Fruit fly (Drosophila melanogaster) whole organism, adult: Measurements from ENCODE around the gene hfp.
A peak's percentile ranks its signal among the peaks of the same experiment; 100 is the strongest.

Experiments used
- CG11617 ChIP-seq: fragments of 200-800 bp; sonication (Bioruptor generic); optimal IDR thresholded peaks from 2 replicates; lab custom pipeline; 2017; ENCODE audit warnings: mild to moderate bottlenecking, missing biosample characterization, missing genetic modification reagents, missing genetic modification characterization
- CG12768 ChIP-seq: fragments of 200-800 bp; sonication (Bioruptor generic); optimal IDR thresholded peaks from 2 replicates; lab custom pipeline; 2017; ENCODE audit warnings: missing biosample characterization, missing genetic modification characterization, mild to moderate bottlenecking, moderate library complexity, missing genetic modification reagents
- CG14711 ChIP-seq: fragments of 200-800 bp; sonication (Bioruptor generic); optimal IDR thresholded peaks from 2 replicates; lab custom pipeline; 2018; ENCODE audit warnings: missing biosample characterization, mild to moderate bottlenecking, missing genetic modification characterization, moderate library complexity
- CG1620 ChIP-seq: fragments of 200-800 bp; sonication (Bioruptor generic); optimal IDR thresholded peaks from 2 replicates; lab custom pipeline; 2016; ENCODE audit warnings: missing biosample characterization, missing genetic modification characterization
- CG33017 ChIP-seq: fragments of 200-800 bp; sonication (Bioruptor generic); optimal IDR thresholded peaks from 2 replicates; lab custom pipeline; 2018; ENCODE audit warnings: missing biosample characterization, mild to moderate bottlenecking, missing genetic modification characterization, moderate library complexity
- CG5204 ChIP-seq: fragments of 200-800 bp; sonication (Bioruptor generic); optimal IDR thresholded peaks from 2 replicates; lab custom pipeline; 2016; ENCODE audit warnings: missing biosample characterization, missing genetic modification characterization
- CG7045 ChIP-seq: fragments of 200-800 bp; sonication (Bioruptor generic); optimal IDR thresholded peaks from 2 replicates; lab custom pipeline; 2017; ENCODE audit warnings: missing biosample characterization, mild to moderate bottlenecking, missing genetic modification characterization
- CG7101 ChIP-seq: fragments of 200-800 bp; sonication (Bioruptor generic); optimal IDR thresholded peaks from 2 replicates; lab custom pipeline; 2018; ENCODE audit warnings: missing biosample characterization, mild to moderate bottlenecking, missing genetic modification characterization, moderate library complexity
- Clk ChIP-seq: fragments of 200-800 bp; sonication (Bioruptor generic); optimal IDR thresholded peaks from 2 replicates; lab custom pipeline; 2017; ENCODE audit warnings: missing biosample characterization, missing genetic modification characterization
- Crg-1 ChIP-seq: fragments of 200-800 bp; sonication (Bioruptor generic); optimal IDR thresholded peaks from 2 replicates; lab custom pipeline; 2016; ENCODE audit warnings: missing biosample characterization, missing genetic modification characterization
- Hr96 ChIP-seq: fragments of 200-800 bp; sonication (Bioruptor generic); optimal IDR thresholded peaks from 2 replicates; lab custom pipeline; 2016; ENCODE audit warnings: missing biosample characterization, missing genetic modification characterization
- Mnt ChIP-seq: fragments of 200-800 bp; sonication (Bioruptor generic); optimal IDR thresholded peaks from 2 replicates; lab custom pipeline; 2016; ENCODE audit warnings: missing biosample characterization, mild to moderate bottlenecking, missing genetic modification characterization
- bab1 ChIP-seq: fragments of 200-800 bp; sonication (Bioruptor generic); optimal IDR thresholded peaks from 3 replicates; lab custom pipeline; 2019; ENCODE audit warnings: missing biosample characterization, mild to moderate bottlenecking, missing genetic modification characterization, moderate library complexity
- cic ChIP-seq: fragments of 200-800 bp; sonication (Bioruptor generic); optimal IDR thresholded peaks from 2 replicates; lab custom pipeline; 2017; ENCODE audit warnings: missing biosample characterization, mild to moderate bottlenecking, missing genetic modification characterization, moderate library complexity
- cnc ChIP-seq, 2 experiments: fragments of >200 bp; optimal IDR thresholded peaks; 2 replicates each; lab custom pipeline; 2017
- kay ChIP-seq: fragments of 200-800 bp; sonication (Bioruptor generic); peaks from one replicate; lab custom pipeline; 2016; ENCODE audit warnings: missing biosample characterization, missing genetic modification characterization, borderline replicate concordance
- ovo ChIP-seq: fragments of 200-800 bp; sonication (Bioruptor generic); optimal IDR thresholded peaks from 2 replicates; lab custom pipeline; 2016; ENCODE audit warnings: missing biosample characterization, missing genetic modification characterization
- pad ChIP-seq: fragments of 200-800 bp; sonication (Bioruptor generic); optimal IDR thresholded peaks from 3 replicates; lab custom pipeline; 2017; ENCODE audit warnings: missing biosample characterization, missing genetic modification characterization, mild to moderate bottlenecking, moderate library complexity, missing genetic modification reagents
- tj ChIP-seq: fragments of 200-800 bp; sonication (Bioruptor generic); optimal IDR thresholded peaks from 3 replicates; lab custom pipeline; 2017; ENCODE audit warnings: missing biosample characterization, mild to moderate bottlenecking, missing genetic modification characterization, moderate library complexity
- toe ChIP-seq: fragments of 200-800 bp; sonication (Bioruptor generic); optimal IDR thresholded peaks from 2 replicates; lab custom pipeline; 2016; ENCODE audit warnings: missing biosample characterization, missing genetic modification characterization

The hfp gene

DNA sequence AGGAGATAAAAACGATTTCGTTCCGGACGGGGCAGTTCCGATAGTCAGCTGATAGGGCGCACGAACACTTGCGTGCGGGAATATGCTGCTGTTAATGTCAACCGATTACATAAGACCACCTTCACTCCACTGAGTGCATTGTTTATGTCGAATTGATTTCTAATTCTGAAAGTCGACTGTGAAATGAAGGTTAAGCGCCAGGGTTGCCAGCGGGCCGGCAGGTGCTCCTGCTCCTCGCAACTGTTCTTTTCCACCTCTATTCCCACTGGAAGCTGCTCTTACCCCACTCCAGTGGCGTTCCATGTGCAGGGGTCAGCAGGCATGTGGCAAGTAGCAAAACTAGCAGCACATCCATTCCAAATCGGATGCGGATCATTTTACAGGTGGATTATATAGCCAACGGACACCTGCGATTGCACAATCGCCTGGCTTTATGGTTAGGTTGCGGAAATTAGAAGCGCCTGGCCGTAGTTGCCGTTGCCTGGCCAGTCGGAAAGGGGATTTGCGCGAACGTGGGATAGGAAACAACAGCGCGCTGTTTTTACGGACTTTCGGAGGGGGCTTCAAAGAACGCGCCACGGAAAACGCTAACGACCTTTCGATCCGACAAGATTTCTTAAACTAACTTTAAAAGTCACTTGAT lies 14.4 kb upstream of the hfp start, which contains the start of gene cue:
Gene cue, minus strand, starts transcription at position 641 of the 643 bp plus-strand sequence.
- TF ChIP-seq pad: no peak
- TF ChIP-seq CG5204 (GFP tag; lab: Kevin White, UChicago): no peak
- TF ChIP-seq Hr96 (GFP tag; lab: Kevin White, UChicago): no peak
- no peak for TF ChIP-seq cnc (optimal IDR thresholded peaks at IDR 0.05; lab: Kevin White, UChicago)
- TF ChIP-seq cic: no peak
- TF ChIP-seq toe: peak; percentile 0
- TF ChIP-seq CG12768: peak; percentile 13
- TF ChIP-seq ovo (GFP tag; lab: Kevin White, UChicago): peak; percentile 24
- no peak for TF ChIP-seq CG1620 (GFP tag; lab: Kevin White, UChicago)
- no peak for TF ChIP-seq Crg-1
- TF ChIP-seq tj (GFP tag; lab: Kevin White, UChicago): peak; percentile 43
- peak; percentile 74 for TF ChIP-seq CG14711 (tag; lab: Kevin White, UChicago)

DNA sequence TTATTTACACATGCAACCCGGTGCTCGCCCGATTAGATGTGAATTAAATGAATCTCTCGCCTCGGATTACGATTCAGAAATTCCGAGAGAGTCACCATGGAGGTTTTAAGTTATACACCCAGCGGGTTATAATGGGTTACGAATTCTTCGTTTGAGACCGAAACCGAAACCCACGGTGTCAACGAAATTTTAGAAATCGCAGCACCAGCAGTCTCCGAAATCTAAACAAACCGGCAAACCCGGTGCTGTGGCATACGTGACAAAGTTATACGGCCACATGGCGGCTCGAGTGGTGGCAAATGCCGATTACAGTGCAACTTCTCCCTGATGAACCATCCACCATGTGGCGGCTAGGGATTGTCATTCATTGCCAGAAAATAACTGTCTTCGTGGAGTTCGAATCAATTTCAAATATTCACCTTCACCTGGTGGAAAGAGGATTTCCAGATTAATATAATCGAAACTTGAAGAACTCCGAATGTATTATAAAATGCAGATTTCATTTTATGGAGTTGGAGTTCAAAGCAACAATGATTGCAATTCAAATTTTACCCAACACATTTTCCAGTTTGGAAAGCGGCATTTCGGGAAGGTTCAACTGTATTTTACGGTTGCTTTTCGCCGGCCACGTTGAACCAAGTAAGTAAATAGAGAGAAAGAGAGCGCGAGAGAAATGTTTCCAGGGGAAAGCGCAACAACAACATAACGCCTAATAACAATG lies 13.6 kb upstream of the hfp start:
- TF ChIP-seq ovo (GFP tag; lab: Kevin White, UChicago) (no peak), bab1 (peak; percentile 82), kay (GFP tag; lab: Kevin White, UChicago) (no peak), Clk (no peak), toe (no peak), CG11617 (GFP tag; lab: Kevin White, UChicago) (peak; percentile 52), Crg-1 (peak; percentile 36), pad (no peak), CG14711 (tag; lab: Kevin White, UChicago) (peak; percentile 34), CG7101 (tag; lab: Kevin White, UChicago) (peak; percentile 60), CG1620 (GFP tag; lab: Kevin White, UChicago) (no peak), Hr96 (GFP tag; lab: Kevin White, UChicago) (peak; percentile 35), cnc (optimal IDR thresholded peaks at IDR 0.05; lab: Kevin White, UChicago) (no peak), cic (no peak), CG7045 (GFP tag; lab: Kevin White, UChicago) (peak; percentile 26), Mnt (GFP tag; lab: Kevin White, UChicago) (peak; percentile 10), CG33017 (tag; lab: Kevin White, UChicago) (peak; percentile 46), tj (GFP tag; lab: Kevin White, UChicago) (peak; percentile 91), CG5204 (GFP tag; lab: Kevin White, UChicago) (peak; percentile 21), CG12768 (no peak)

DNA sequence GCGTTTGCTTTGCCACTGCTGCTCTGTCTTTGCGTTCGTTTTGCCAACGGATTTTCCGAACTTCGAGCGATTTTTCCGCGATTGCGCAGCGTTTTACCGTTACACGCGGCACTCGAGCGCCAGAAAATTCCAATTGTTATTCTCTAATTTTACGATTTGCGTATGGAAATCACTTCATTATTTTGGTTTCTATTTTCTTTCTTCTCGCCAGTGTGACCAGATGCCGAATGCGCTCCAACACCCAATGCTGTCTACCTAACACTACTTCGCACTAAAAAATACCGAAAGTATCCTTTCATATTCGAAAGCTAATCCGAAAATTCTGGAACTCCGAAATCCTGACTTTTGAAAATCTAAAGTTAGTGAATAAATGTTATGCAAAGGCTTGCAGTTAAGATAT lies 6.0 kb downstream of the hfp start, which contains the start of gene CG12084:
Gene CG12084, minus strand, starts transcription at position 236 of the 400 bp plus-strand sequence.
- TF ChIP-seq CG14711 (tag; lab: Kevin White, UChicago) (no peak), bab1 (peak; percentile 40), CG1620 (GFP tag; lab: Kevin White, UChicago) (no peak), Crg-1 (no peak), CG33017 (tag; lab: Kevin White, UChicago) (no peak), pad (no peak), Hr96 (GFP tag; lab: Kevin White, UChicago) (no peak), toe (no peak)

DNA sequence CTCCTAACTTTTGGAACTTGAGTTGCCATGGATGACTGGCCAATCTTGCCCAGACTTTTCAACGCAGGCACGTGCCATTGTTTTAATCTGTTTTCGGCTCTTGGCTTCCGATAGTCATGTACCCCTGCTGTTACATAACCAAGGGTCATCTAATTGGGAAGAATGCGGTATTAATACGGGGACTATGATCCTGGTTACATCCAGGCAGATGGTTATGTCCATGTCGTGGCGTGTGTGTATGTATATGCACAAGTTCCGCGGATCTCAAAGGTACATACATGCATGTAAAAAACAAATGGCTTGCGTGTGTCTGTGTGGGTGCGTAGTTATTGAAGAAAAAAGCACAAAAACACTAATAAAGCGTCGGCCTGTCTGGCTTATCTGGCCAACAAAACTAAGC lies 6.6 kb downstream of the hfp start:
- no peak for TF ChIP-seq ovo (GFP tag; lab: Kevin White, UChicago)
- TF ChIP-seq toe: no peak
- TF ChIP-seq Clk: no peak
- no peak for TF ChIP-seq CG5204 (GFP tag; lab: Kevin White, UChicago)
- no peak for TF ChIP-seq CG7101 (tag; lab: Kevin White, UChicago)
- no peak for TF ChIP-seq tj (GFP tag; lab: Kevin White, UChicago)
- no peak for TF ChIP-seq pad
- no peak for TF ChIP-seq bab1
- TF ChIP-seq CG1620 (GFP tag; lab: Kevin White, UChicago): no peak
- no peak for TF ChIP-seq CG33017 (tag; lab: Kevin White, UChicago)
- TF ChIP-seq kay (GFP tag; lab: Kevin White, UChicago): no peak
- TF ChIP-seq CG7045 (GFP tag; lab: Kevin White, UChicago): no peak
- TF ChIP-seq Crg-1: no peak
- TF ChIP-seq CG14711 (tag; lab: Kevin White, UChicago): no peak
- no peak for TF ChIP-seq Mnt (GFP tag; lab: Kevin White, UChicago)
- no peak for TF ChIP-seq CG12768
- no peak for TF ChIP-seq cnc (optimal IDR thresholded peaks at IDR 0.05; lab: Kevin White, UChicago)

DNA sequence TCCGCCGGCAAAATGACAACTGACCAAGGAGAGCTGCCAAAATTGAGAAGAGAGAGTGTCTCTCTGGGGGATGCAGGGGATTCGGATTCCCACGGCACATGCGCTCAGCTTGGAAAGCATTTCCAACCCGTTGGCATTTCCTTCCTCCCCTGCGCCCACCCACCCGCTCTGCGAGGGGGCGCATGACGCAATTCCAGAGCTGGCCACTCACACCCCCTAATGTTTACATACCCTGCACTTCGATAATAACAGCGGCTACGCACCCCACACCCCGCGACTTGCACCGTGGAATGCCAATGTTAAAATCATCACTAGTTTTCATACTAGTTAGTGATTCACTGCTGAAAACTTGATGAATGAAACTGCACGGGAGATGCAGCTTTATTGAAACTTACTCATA lies 12.9 kb downstream of the hfp start, which contains the start of gene stet:
Gene stet, minus strand, starts transcription at position 25 of the 400 bp plus-strand sequence.
- TF ChIP-seq CG33017 (tag; lab: Kevin White, UChicago) (no peak), CG1620 (GFP tag; lab: Kevin White, UChicago) (no peak), Crg-1 (peak; percentile 9), CG12768 (peak; percentile 44), cic (peak; percentile 86)

DNA sequence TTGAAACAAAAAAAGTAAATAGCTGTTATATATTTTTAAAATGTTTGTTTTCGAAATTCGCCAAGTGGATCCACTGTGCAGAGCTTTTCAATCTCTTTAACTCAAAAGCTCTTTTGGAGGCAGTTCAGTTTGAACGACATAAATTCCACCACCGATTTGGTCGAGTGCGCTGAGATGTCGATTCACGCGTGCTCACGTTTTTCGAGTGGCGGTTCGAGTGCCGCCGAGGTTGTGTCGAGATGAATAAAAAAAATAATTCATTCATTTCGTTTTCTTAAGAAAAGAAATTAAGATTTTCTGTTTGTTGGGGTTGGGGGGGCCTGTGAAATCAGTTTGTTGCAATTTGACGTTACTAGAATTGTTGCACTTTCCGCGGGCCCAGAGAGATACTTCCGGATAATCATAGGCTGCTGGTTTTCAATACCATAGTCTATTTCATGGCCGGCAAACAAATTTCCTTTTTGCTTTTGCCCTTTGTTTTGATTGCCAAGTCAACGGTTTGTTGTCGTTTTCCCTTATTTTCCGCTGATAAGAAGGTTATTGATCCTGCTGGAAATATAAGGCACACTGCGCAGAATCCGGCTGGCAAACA lies 13.7 kb downstream of the hfp start:
- peak; percentile 5 for TF ChIP-seq CG33017 (tag; lab: Kevin White, UChicago)
- peak; percentile 22 for TF ChIP-seq Mnt (GFP tag; lab: Kevin White, UChicago)
- TF ChIP-seq cic: peak; percentile 86
- TF ChIP-seq CG5204 (GFP tag; lab: Kevin White, UChicago): no peak
- no peak for TF ChIP-seq Hr96 (GFP tag; lab: Kevin White, UChicago)
- no peak for TF ChIP-seq Clk
- no peak for TF ChIP-seq CG7101 (tag; lab: Kevin White, UChicago)
- TF ChIP-seq CG12768: peak; percentile 25
- no peak for TF ChIP-seq CG14711 (tag; lab: Kevin White, UChicago)
- TF ChIP-seq bab1: peak; percentile 28
- TF ChIP-seq kay (GFP tag; lab: Kevin White, UChicago): peak; percentile 16
- peak; percentile 27 for TF ChIP-seq tj (GFP tag; lab: Kevin White, UChicago)
- TF ChIP-seq pad: peak; percentile 57
- no peak for TF ChIP-seq CG1620 (GFP tag; lab: Kevin White, UChicago)
- no peak for TF ChIP-seq toe
